Fruit fly (Drosophila melanogaster): ENCODE results near the gene Rop.

Gene Rop

dm6 chr3L:4102496-4103257, 36.1 kb downstream of the Rop start, which contains the start of gene CG14995 (continued):
- TF ChIP-seq her (GFP tag; optimal IDR thresholded peaks at IDR 0.05) (no peak), CG2712 (tag; optimal IDR thresholded peaks at IDR 0.05) (peak; percentile 31), sob (GFP tag; IDR thresholded peaks at IDR 0.05) (no peak; the same call in 1 of the 2 replicates), vnd (GFP tag; IDR thresholded peaks at IDR 0.05; ENCODE audit: partially characterized antibody) (peak; percentile 63; the same call in 2 of the 3 replicates), CG7556 (GFP tag; optimal IDR thresholded peaks at IDR 0.05) (no peak), BEAF-32 (GFP tag; optimal IDR thresholded peaks at IDR 0.05) (peak; percentile 75), CG1832 (GFP tag; optimal IDR thresholded peaks at IDR 0.05) (no peak), chif (GFP tag; optimal IDR thresholded peaks at IDR 0.05) (no peak), Mrtf (GFP tag; IDR thresholded peaks at IDR 0.05) (no peak), CG15073 (GFP tag; optimal IDR thresholded peaks at IDR 0.05) (no peak), Awh (GFP tag; IDR thresholded peaks at IDR 0.05) (no peak), yki (optimal IDR thresholded peaks at IDR 0.05) (no peak), sna (GFP tag; IDR thresholded peaks at IDR 0.05; ENCODE audit: partially characterized antibody) (0 out of 2 replicates have a peak, but pooled peaks have one; percentile 15), fd96Cb (tag; optimal IDR thresholded peaks at IDR 0.05) (no peak), otp (GFP tag; IDR thresholded peaks at IDR 0.05) (no peak), vvl (GFP tag; IDR thresholded peaks at IDR 0.05) (peak; percentile 49; the same call in 1 of the 2 replicates), Spps (tag; optimal IDR thresholded peaks at IDR 0.05) (no peak), CG31224 (GFP tag; IDR thresholded peaks at IDR 0.05) (no peak), tin (GFP tag; optimal IDR thresholded peaks at IDR 0.05) (no peak), CG9437 (GFP tag; optimal IDR thresholded peaks at IDR 0.05) (peak; percentile 27), CG8281 (tag; optimal IDR thresholded peaks at IDR 0.05) (no peak), CG12744 (GFP tag; optimal IDR thresholded peaks at IDR 0.05) (no peak), sima (GFP tag; optimal IDR thresholded peaks at IDR 0.05) (no peak), TFAM (GFP tag; optimal IDR thresholded peaks at IDR 0.05) (no peak), ro (GFP tag; IDR thresholded peaks at IDR 0.05) (no peak), ap (GFP tag; IDR thresholded peaks at IDR 0.05) (no peak), Mes4 (GFP tag; optimal IDR thresholded peaks at IDR 0.05) (no peak), pfk (GFP tag; optimal IDR thresholded peaks at IDR 0.05) (no peak), emc (GFP tag; optimal IDR thresholded peaks at IDR 0.05) (no peak), bcd (GFP tag; optimal IDR thresholded peaks at IDR 0.05) (no peak), Dip2 (GFP tag; IDR thresholded peaks at IDR 0.05) (no peak), lov (optimal IDR thresholded peaks at IDR 0.05) (no peak), lov (GFP tag; IDR thresholded peaks at IDR 0.05) (no peak), schlank (tag; optimal IDR thresholded peaks at IDR 0.05) (no peak), Sox102F (GFP tag; optimal IDR thresholded peaks at IDR 0.05) (no peak), Deaf1 (tag; optimal IDR thresholded peaks at IDR 0.05) (peak; percentile 64), CG17361 (GFP tag; IDR thresholded peaks at IDR 0.05) (no peak), CG15514 (GFP tag; optimal IDR thresholded peaks at IDR 0.05) (peak; percentile 31), wek (GFP tag; optimal IDR thresholded peaks at IDR 0.05) (no peak), disco-r (GFP tag; optimal IDR thresholded peaks at IDR 0.05) (no peak), CG30431 (GFP tag; optimal IDR thresholded peaks at IDR 0.05) (no peak), pzg (GFP tag; optimal IDR thresholded peaks at IDR 0.05) (peak; percentile 61), Xrp1 (GFP tag; IDR thresholded peaks at IDR 0.05) (no peak), CG9727 (GFP tag; optimal IDR thresholded peaks at IDR 0.05) (no peak), CG6272 (GFP tag; IDR thresholded peaks at IDR 0.05) (no peak), Side (GFP tag; optimal IDR thresholded peaks at IDR 0.05) (no peak), CG7357 (GFP tag; IDR thresholded peaks at IDR 0.05) (no peak), dati (GFP tag; IDR thresholded peaks at IDR 0.05) (no peak), CG11560 (tag; IDR thresholded peaks at IDR 0.05) (no peak), CG10431 (GFP tag; optimal IDR thresholded peaks at IDR 0.05) (no peak), slp2 (GFP tag; optimal IDR thresholded peaks at IDR 0.05) (no peak)
